Worm (Caenorhabditis elegans): ENCODE data around the gene damt-1.

The damt-1 gene

ce11 chrII:5688959-5689358, 31.0 kb upstream of the damt-1 start, which contains the start of gene C25H3.11 (continued):
- TF ChIP-seq jun-1 (tag; optimal IDR thresholded peaks at IDR 0.05): no peak
- no peak for TF ChIP-seq ama-1 (optimal IDR thresholded peaks at IDR 0.05)
- peak; percentile 9 for TF ChIP-seq dsc-1 (tag; optimal IDR thresholded peaks at IDR 0.05)
- TF ChIP-seq nhr-71 (tag; optimal IDR thresholded peaks at IDR 0.05): peak; percentile 40
- TF ChIP-seq mab-9 (GFP tag; IDR thresholded peaks at IDR 0.05): no peak
- no peak for TF ChIP-seq nhr-12 (tag; optimal IDR thresholded peaks at IDR 0.05)
- peak; percentile 31 for TF ChIP-seq nhr-20 (tag; optimal IDR thresholded peaks at IDR 0.05)
- TF ChIP-seq lin-39 (tag; optimal IDR thresholded peaks at IDR 0.05): no peak
- TF ChIP-seq xbp-1 (tag; optimal IDR thresholded peaks at IDR 0.05): no peak
- no peak for TF ChIP-seq grh-1 (GFP tag; IDR thresholded peaks at IDR 0.05)
- no peak for TF ChIP-seq nhr-11 (tag; optimal IDR thresholded peaks at IDR 0.05)
- peak; percentile 26 for TF ChIP-seq rnt-1 (tag; optimal IDR thresholded peaks at IDR 0.05)
- TF ChIP-seq Y116A8C.19 (tag; optimal IDR thresholded peaks at IDR 0.05; ENCODE audit: borderline replicate concordance): no peak
- no peak for TF ChIP-seq egl-27 (tag; optimal IDR thresholded peaks at IDR 0.05)
- TF ChIP-seq nhr-237 (tag; optimal IDR thresholded peaks at IDR 0.05): no peak
- TF ChIP-seq C16A3.4 (tag; optimal IDR thresholded peaks at IDR 0.05): peak; percentile 24
- no peak for TF ChIP-seq vab-15 (tag; optimal IDR thresholded peaks at IDR 0.05)
- no peak for TF ChIP-seq ztf-11 (tag; optimal IDR thresholded peaks at IDR 0.05)
- peak in 1 of 2 experiments; percentile 32 for TF ChIP-seq mdl-1 (tag; optimal IDR thresholded peaks at IDR 0.05)
- no peak for TF ChIP-seq lir-3 (tag; optimal IDR thresholded peaks at IDR 0.05; ENCODE audit: poor library complexity)
- TF ChIP-seq efl-1 (optimal IDR thresholded peaks at IDR 0.05): peak in 1 of 2 experiments; percentile 3
- TF ChIP-seq efl-1 (GFP tag; optimal IDR thresholded peaks at IDR 0.05 in 1 of 2): peak in 1 of 2 experiments; percentile 4
- no peak for TF ChIP-seq ets-5 (GFP tag; IDR thresholded peaks at IDR 0.05)
- TF ChIP-seq mep-1 (tag; optimal IDR thresholded peaks at IDR 0.05): peak; percentile 31
- TF ChIP-seq lin-14 (GFP tag; optimal IDR thresholded peaks at IDR 0.05): peak; percentile 56
- peak; percentile 34 for TF ChIP-seq elt-2 (tag; optimal IDR thresholded peaks at IDR 0.05)
- no peak for TF ChIP-seq unc-30 (tag; optimal IDR thresholded peaks at IDR 0.05)
- TF ChIP-seq lin-15B (tag; optimal IDR thresholded peaks at IDR 0.05): peak; percentile 15

- TF ChIP-seq C34B4.2 (tag; optimal IDR thresholded peaks at IDR 0.05): no peak
- TF ChIP-seq C16A3.4 (tag; optimal IDR thresholded peaks at IDR 0.05): no peak
- TF ChIP-seq fos-1 (tag; optimal IDR thresholded peaks at IDR 0.05): no peak
- no peak for TF ChIP-seq swsn-7 (tag; optimal IDR thresholded peaks at IDR 0.05)
- no peak for TF ChIP-seq rnt-1 (tag; optimal IDR thresholded peaks at IDR 0.05)
- no peak for TF ChIP-seq nhr-28 (tag; optimal IDR thresholded peaks at IDR 0.05)
- TF ChIP-seq nhr-90 (tag; optimal IDR thresholded peaks at IDR 0.05; ENCODE audit: poor library complexity): no peak
- TF ChIP-seq unc-86 (tag; optimal IDR thresholded peaks at IDR 0.05): no peak
- no peak for TF ChIP-seq tlp-1 (tag; optimal IDR thresholded peaks at IDR 0.05)
- peak in 1 of 3 experiments; percentile 38 for TF ChIP-seq dpl-1 (GFP tag; optimal IDR thresholded peaks at IDR 0.05)
- no peak for TF ChIP-seq isw-1 (GFP tag; IDR thresholded peaks at IDR 0.05)
- TF ChIP-seq hpl-2 (GFP tag; optimal IDR thresholded peaks at IDR 0.05): no peak
- TF ChIP-seq nhr-71 (tag; optimal IDR thresholded peaks at IDR 0.05): peak; percentile 12
- TF ChIP-seq unc-62 (GFP tag; optimal IDR thresholded peaks at IDR 0.05): no peak
- TF ChIP-seq efl-1 (optimal IDR thresholded peaks at IDR 0.05): no peak
- peak in 1 of 2 experiments; percentile 79 for TF ChIP-seq efl-1 (GFP tag; optimal IDR thresholded peaks at IDR 0.05 in 1 of 2)
- TF ChIP-seq elt-3 (tag; optimal IDR thresholded peaks at IDR 0.05): no peak
- peak; percentile 19 for TF ChIP-seq lin-14 (GFP tag; optimal IDR thresholded peaks at IDR 0.05)
- TF ChIP-seq unc-98 (GFP tag; IDR thresholded peaks at IDR 0.05): no peak
- no peak for TF ChIP-seq ceh-90 (tag; optimal IDR thresholded peaks at IDR 0.05)
- no peak for TF ChIP-seq vab-15 (tag; optimal IDR thresholded peaks at IDR 0.05)
- TF ChIP-seq aly-2 (tag; optimal IDR thresholded peaks at IDR 0.05): no peak
- TF ChIP-seq C04F5.9 (tag; optimal IDR thresholded peaks at IDR 0.05): no peak
- no peak for TF ChIP-seq snpc-4 (tag; optimal IDR thresholded peaks at IDR 0.05)
- peak in 1 of 2 experiments; percentile 25 for TF ChIP-seq lin-35 (GFP tag; optimal IDR thresholded peaks at IDR 0.05)
- no peak for TF ChIP-seq fkh-10 (GFP tag; optimal IDR thresholded peaks at IDR 0.05)
- no peak for TF ChIP-seq lin-13 (GFP tag; optimal IDR thresholded peaks at IDR 0.05)
- no peak for TF ChIP-seq nhr-20 (tag; optimal IDR thresholded peaks at IDR 0.05)
- no peak for TF ChIP-seq ets-5 (GFP tag; IDR thresholded peaks at IDR 0.05)
- TF ChIP-seq ceh-88 (GFP tag; IDR thresholded peaks at IDR 0.05): no peak
- no peak for TF ChIP-seq ces-1 (GFP tag; optimal IDR thresholded peaks at IDR 0.05)
- no peak for TF ChIP-seq skn-1 (tag; optimal IDR thresholded peaks at IDR 0.05)
- peak in 1 of 2 experiments; percentile 36 for TF ChIP-seq lsy-2 (tag; optimal IDR thresholded peaks at IDR 0.05)
Observed at ce11 chrII:5691216-5691771, 28.7 kb upstream of the damt-1 start, which contains the start of the genes ndub-5 and eif-2D. ndub-5 (minus strand) TSS chrII:5691353. eif-2D (plus strand) TSS chrII:5691721.
